Fruit fly (Drosophila melanogaster): ENCODE measurements around the gene CG10561.
A peak's percentile ranks its signal among the peaks of the same experiment; 100 is the strongest.

The CG10561 gene

dm6 chr2L:19096361-19096760 lies 17.8 kb upstream of the CG10561 start (continued):
- 0 out of 3 replicates have a peak, but pooled peaks have one; percentile 11 for TF ChIP-seq CG34422 (GFP tag; IDR thresholded peaks at IDR 0.05)
- TF ChIP-seq Vsx1 (GFP tag; optimal IDR thresholded peaks at IDR 0.05): peak; percentile 96
- TF ChIP-seq pita (GFP tag; optimal IDR thresholded peaks at IDR 0.05): no peak
- TF ChIP-seq Bdp1 (GFP tag; optimal IDR thresholded peaks at IDR 0.05): no peak
- peak; percentile 24 for TF ChIP-seq CG2875 (GFP tag; optimal IDR thresholded peaks at IDR 0.05)
- no peak for TF ChIP-seq CG8478 (optimal IDR thresholded peaks at IDR 0.05)
- no peak for TF ChIP-seq lola (GFP tag; optimal IDR thresholded peaks at IDR 0.05)
- no peak for TF ChIP-seq psq (GFP tag; optimal IDR thresholded peaks at IDR 0.05)
- TF ChIP-seq Hr78 (GFP tag; optimal IDR thresholded peaks at IDR 0.05): peak in 1 of 2 experiments; percentile 55
- peak; percentile 34 for TF ChIP-seq sug (tag; optimal IDR thresholded peaks at IDR 0.05)
- TF ChIP-seq Fer3 (tag; optimal IDR thresholded peaks at IDR 0.05): no peak
- no peak for TF ChIP-seq tap (tag; optimal IDR thresholded peaks at IDR 0.05)
- no peak for TF ChIP-seq crol (GFP tag; IDR thresholded peaks at IDR 0.05)
- TF ChIP-seq tin (GFP tag; optimal IDR thresholded peaks at IDR 0.05): no peak
- no peak for TF ChIP-seq B-H2 (GFP tag; optimal IDR thresholded peaks at IDR 0.05)
- no peak for TF ChIP-seq CG31388 (GFP tag; optimal IDR thresholded peaks at IDR 0.05)
- peak in 1 of 2 experiments; percentile 90 for TF ChIP-seq Pdp1 (GFP tag; optimal IDR thresholded peaks at IDR 0.05)
- TF ChIP-seq HHEX (GFP tag; optimal IDR thresholded peaks at IDR 0.05): no peak
- no peak for TF ChIP-seq CG10147 (GFP tag; optimal IDR thresholded peaks at IDR 0.05)
- TF ChIP-seq vnd (GFP tag; IDR thresholded peaks at IDR 0.05; ENCODE audit: partially characterized antibody): peak; percentile 82
- no peak for TF ChIP-seq TFAM (GFP tag; optimal IDR thresholded peaks at IDR 0.05)
- no peak for TF ChIP-seq CG10431 (GFP tag; optimal IDR thresholded peaks at IDR 0.05)
- no peak for TF ChIP-seq prd (optimal IDR thresholded peaks at IDR 0.05)
- TF ChIP-seq prd (GFP tag; IDR thresholded peaks at IDR 0.05): no peak
- no peak for TF ChIP-seq D19B (GFP tag; optimal IDR thresholded peaks at IDR 0.05)

dm6 chr2L:19097374-19097773 lies 16.8 kb upstream of the CG10561 start:
- TF ChIP-seq exex (tag; optimal IDR thresholded peaks at IDR 0.05): peak; percentile 99
- TF ChIP-seq CG34376 (GFP tag; optimal IDR thresholded peaks at IDR 0.05): peak; percentile 71
- TF ChIP-seq CG3065 (GFP tag; optimal IDR thresholded peaks at IDR 0.05): no peak
- TF ChIP-seq grn (GFP tag; optimal IDR thresholded peaks at IDR 0.05): peak; percentile 74
- TF ChIP-seq sug (tag; optimal IDR thresholded peaks at IDR 0.05): peak; percentile 49
- TF ChIP-seq vnd (GFP tag; IDR thresholded peaks at IDR 0.05; ENCODE audit: partially characterized antibody): 0 out of 3 replicates have a peak, but pooled peaks have one; percentile 33
- TF ChIP-seq mirr (GFP tag; optimal IDR thresholded peaks at IDR 0.05): peak; percentile 89
- TF ChIP-seq chm (GFP tag; IDR thresholded peaks at IDR 0.05): no peak
- TF ChIP-seq Nf-YC (tag; optimal IDR thresholded peaks at IDR 0.05): peak; percentile 3
- no peak for TF ChIP-seq CG12659 (GFP tag; optimal IDR thresholded peaks at IDR 0.05)
- TF ChIP-seq GATAe (GFP tag; conservative IDR thresholded peaks at IDR 0.05): peak; percentile 29; the same call in 1 of the 2 replicates
- no peak for TF ChIP-seq toy (GFP tag; IDR thresholded peaks at IDR 0.05)
- TF ChIP-seq Lhr (GFP tag; optimal IDR thresholded peaks at IDR 0.05): no peak

- TF ChIP-seq CG15514 (GFP tag; optimal IDR thresholded peaks at IDR 0.05): no peak
- TF ChIP-seq exex (tag; optimal IDR thresholded peaks at IDR 0.05): peak; percentile 48
- TF ChIP-seq bcd (GFP tag; optimal IDR thresholded peaks at IDR 0.05): no peak
- peak; percentile 82; the same call in 1 of the 2 replicates for TF ChIP-seq Lim3 (GFP tag; IDR thresholded peaks at IDR 0.05)
- TF ChIP-seq CG4617 (GFP tag; optimal IDR thresholded peaks at IDR 0.05; ENCODE audit: borderline replicate concordance): no peak
- peak; percentile 52 for TF ChIP-seq grn (GFP tag; optimal IDR thresholded peaks at IDR 0.05)
- TF ChIP-seq Med (GFP tag): peak; percentile 68
- TF ChIP-seq CG15479 (GFP tag; optimal IDR thresholded peaks at IDR 0.05): peak; percentile 46
- TF ChIP-seq CG2712 (tag; optimal IDR thresholded peaks at IDR 0.05): no peak
- peak; percentile 13 for TF ChIP-seq odd (GFP tag; optimal IDR thresholded peaks at IDR 0.05)
- peak; percentile 70 for TF ChIP-seq caup (GFP tag; optimal IDR thresholded peaks at IDR 0.05; ENCODE audit: severe bottlenecking)
- peak; percentile 2 for TF ChIP-seq lab (GFP tag; optimal IDR thresholded peaks at IDR 0.05)
- TF ChIP-seq CG32772 (GFP tag; IDR thresholded peaks at IDR 0.05): no peak
- TF ChIP-seq Taf1 (GFP tag; IDR thresholded peaks at IDR 0.05): no peak
- peak; percentile 80 for TF ChIP-seq mirr (GFP tag; optimal IDR thresholded peaks at IDR 0.05)
- TF ChIP-seq ap (GFP tag; IDR thresholded peaks at IDR 0.05): no peak
Observed at dm6 chr2L:19098668-19099067, 15.5 kb upstream of the CG10561 start.

Measured in whole organism, embryonic.